Worm (Caenorhabditis elegans) whole organism, L2 larva: ENCODE measurements around the gene plx-1.

ENCODE experiments used
- ceh-82 ChIP-seq: fragments of 150-350 bp; optimal IDR thresholded peaks from 2 replicates; lab custom pipeline; 2014; ENCODE audit warnings: missing biosample characterization, missing genetic modification characterization
- lsy-2 ChIP-seq, 2 experiments: fragments of 150-350 bp in 1 of 2; sonication (generic microtip) in 1 of 2; optimal IDR thresholded peaks; 2 replicates each; lab custom pipeline; 2014 to 2017; ENCODE audit warnings: missing biosample characterization in 2 of 2, missing genetic modification characterization in 2 of 2
- mdl-1 ChIP-seq, 2 experiments: fragments of 150-350 bp in 1 of 2; sonication (generic microtip) in 1 of 2; optimal IDR thresholded peaks; 2 replicates each; lab custom pipeline; 2017; ENCODE audit warnings: missing biosample characterization in 2 of 2, missing genetic modification characterization in 2 of 2
- nhr-12 ChIP-seq: fragments of 150-350 bp; optimal IDR thresholded peaks from 2 replicates; lab custom pipeline; 2014; ENCODE audit warnings: missing biosample characterization, missing genetic modification characterization
- nhr-25 ChIP-seq: fragments of 150-350 bp; sonication (generic microtip); optimal IDR thresholded peaks from 3 replicates; lab custom pipeline; 2014; ENCODE audit warnings: missing biosample characterization, missing genetic modification characterization
- snpc-4 ChIP-seq: fragments of 150-350 bp; optimal IDR thresholded peaks from 2 replicates; lab custom pipeline; 2014; ENCODE audit warnings: missing biosample characterization, missing genetic modification characterization

- TF ChIP-seq nhr-12 (tag; lab: Kevin White, UChicago) (no peak), lsy-2 (tag; optimal IDR thresholded peaks at IDR 0.05; lab: Kevin White, UChicago) (no peak), snpc-4 (tag; lab: Kevin White, UChicago) (no peak), nhr-25 (tag; lab: Kevin White, UChicago) (no peak), mdl-1 (tag; optimal IDR thresholded peaks at IDR 0.05; lab: Kevin White, UChicago) (no peak), ceh-82 (tag; lab: Kevin White, UChicago) (no peak)
These were observed 23.6 kb upstream of the plx-1 start, which contains the start of gene F58H7.1 for ce11 chrIV:935725-936124.
